Fruit fly (Drosophila melanogaster): ENCODE measurements around the gene tHMG2.

Gene tHMG2

DNA sequence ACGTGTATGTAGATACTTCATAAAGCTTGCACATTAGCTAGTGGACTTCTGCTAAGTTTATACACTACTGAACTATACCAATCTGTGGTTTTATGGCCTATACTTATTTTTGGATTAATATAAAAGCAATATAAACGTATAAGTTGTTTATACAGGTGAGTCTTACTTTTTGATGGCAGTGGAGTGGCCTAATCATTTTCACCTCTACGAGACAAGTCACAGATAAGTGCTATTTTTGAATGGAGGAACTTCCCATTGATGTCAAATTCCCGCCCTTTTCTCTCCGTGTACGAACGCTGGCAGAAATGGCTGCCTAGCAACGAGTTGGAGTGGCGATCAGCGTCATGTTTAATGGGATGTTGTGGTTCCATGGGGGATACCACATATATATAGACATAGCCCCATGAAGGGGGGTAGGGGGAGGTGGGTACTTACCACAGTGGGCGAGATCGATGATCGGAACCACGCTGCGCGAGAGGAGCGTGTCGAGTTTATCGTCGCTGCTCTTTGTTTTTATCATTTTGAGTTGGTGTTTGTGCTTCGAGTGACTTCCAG, 33.7 kb downstream of the tHMG2 start (continued):
- TF ChIP-seq ham (GFP tag; IDR thresholded peaks at IDR 0.05) (no peak), tgo (GFP tag; IDR thresholded peaks at IDR 0.05) (no peak), CG42726 (GFP tag; IDR thresholded peaks at IDR 0.05; ENCODE audit: partially characterized antibody) (no peak), ac (GFP tag; optimal IDR thresholded peaks at IDR 0.05) (no peak), Blimp-1 (GFP tag; optimal IDR thresholded peaks at IDR 0.05) (peak; percentile 20), Atf6 (GFP tag; IDR thresholded peaks at IDR 0.05) (0 out of 2 replicates have a peak, but pooled peaks have one; percentile 7), CG13123 (GFP tag; optimal IDR thresholded peaks at IDR 0.05) (no peak), pita (GFP tag; optimal IDR thresholded peaks at IDR 0.05) (no peak), CG13424 (tag; optimal IDR thresholded peaks at IDR 0.05) (peak; percentile 21), trem (tag; optimal IDR thresholded peaks at IDR 0.05) (no peak), CG12104 (GFP tag; optimal IDR thresholded peaks at IDR 0.05) (no peak), CG9437 (GFP tag; optimal IDR thresholded peaks at IDR 0.05) (peak; percentile 10), CG6689 (GFP tag; IDR thresholded peaks at IDR 0.05) (peak; percentile 18; the same call in 1 of the 2 replicates), fd64A (GFP tag; optimal IDR thresholded peaks at IDR 0.05) (no peak), Awh (GFP tag; IDR thresholded peaks at IDR 0.05) (peak; percentile 17; the same call in 1 of the 2 replicates), CG30020 (tag; optimal IDR thresholded peaks at IDR 0.05) (no peak), CG12659 (GFP tag; optimal IDR thresholded peaks at IDR 0.05) (peak; percentile 15), crc (GFP tag; optimal IDR thresholded peaks at IDR 0.05) (no peak), HHEX (GFP tag; optimal IDR thresholded peaks at IDR 0.05) (no peak), en (GFP tag; optimal IDR thresholded peaks at IDR 0.05) (no peak), CG7372 (GFP tag; IDR thresholded peaks at IDR 0.05) (peak; percentile 7; the same call in 1 of the 2 replicates), dysf (GFP tag; IDR thresholded peaks at IDR 0.05) (peak; percentile 51; the same call in 2 of the 3 replicates), tio (GFP tag; optimal IDR thresholded peaks at IDR 0.05) (peak; percentile 43), cas (GFP tag; IDR thresholded peaks at IDR 0.05) (no peak), ind (GFP tag; optimal IDR thresholded peaks at IDR 0.05) (peak; percentile 27), Gug (GFP tag; IDR thresholded peaks at IDR 0.05) (peak; percentile 26; the same call in 2 of the 4 replicates), CG3407 (GFP tag; optimal IDR thresholded peaks at IDR 0.05) (no peak), chm (GFP tag; IDR thresholded peaks at IDR 0.05) (peak; percentile 62; the same call in 1 of the 2 replicates), row (GFP tag; IDR thresholded peaks at IDR 0.05) (peak; percentile 57), Abd-B (GFP tag; optimal IDR thresholded peaks at IDR 0.05) (peak; percentile 45), CG18764 (GFP tag; optimal IDR thresholded peaks at IDR 0.05) (peak; percentile 6), lbe (GFP tag; optimal IDR thresholded peaks at IDR 0.05) (no peak), Xbp1 (GFP tag; optimal IDR thresholded peaks at IDR 0.05) (peak; percentile 25), CG17361 (GFP tag; IDR thresholded peaks at IDR 0.05) (peak; percentile 62), sima (GFP tag; optimal IDR thresholded peaks at IDR 0.05) (no peak), vfl (GFP tag; optimal IDR thresholded peaks at IDR 0.05) (no peak), CG12942 (GFP tag; optimal IDR thresholded peaks at IDR 0.05) (no peak), z (GFP tag; IDR thresholded peaks at IDR 0.05) (0 out of 3 replicates have a peak, but pooled peaks have one; percentile 20), cad (GFP tag; optimal IDR thresholded peaks at IDR 0.05) (no peak), al (GFP tag; IDR thresholded peaks at IDR 0.05) (no peak), CG31388 (GFP tag; optimal IDR thresholded peaks at IDR 0.05) (no peak), CG7839 (tag; optimal IDR thresholded peaks at IDR 0.05) (peak; percentile 38), pnt (GFP tag; optimal IDR thresholded peaks at IDR 0.05) (no peak), D (optimal IDR thresholded peaks at IDR 0.05) (no peak), D (GFP tag; optimal IDR thresholded peaks at IDR 0.05) (no peak), Hey (tag; optimal IDR thresholded peaks at IDR 0.05) (no peak), CoRest (tag; optimal IDR thresholded peaks at IDR 0.05) (peak; percentile 19), Hr39 (optimal IDR thresholded peaks at IDR 0.05) (no peak), CG3838 (GFP tag; optimal IDR thresholded peaks at IDR 0.05) (no peak), ken (GFP tag; IDR thresholded peaks at IDR 0.05) (no peak), corto (GFP tag; optimal IDR thresholded peaks at IDR 0.05) (no peak), CG18262 (tag; optimal IDR thresholded peaks at IDR 0.05) (peak; percentile 49)
